Worm (Caenorhabditis elegans) whole organism, young adult: ENCODE data around the gene T19C4.5.

Experiments used
- B0019.2 ChIP-seq: fragments of 200-800 bp; sonication (Bioruptor generic); conservative IDR thresholded peaks from 2 replicates; pipeline ENCODE4 v1.3.6; 2022; ENCODE audit warnings: missing genetic modification reagents, missing genetic modification characterization, missing compliant biosample characterization
- C06A6.2 ChIP-seq: fragments of 200-800 bp; sonication (Bioruptor generic); conservative IDR thresholded peaks from 2 replicates; pipeline ENCODE4 v1.3.6; 2022; ENCODE audit warnings: missing genetic modification characterization, missing compliant biosample characterization
- D2030.7 ChIP-seq: fragments of 200-800 bp; sonication (Bioruptor generic); IDR thresholded peaks from 2 replicates; pipeline ENCODE4 v1.3.6; 2022; ENCODE audit warnings: missing genetic modification reagents, missing genetic modification characterization, missing compliant biosample characterization
- F23B12.7 ChIP-seq: sonication (generic microtip); optimal IDR thresholded peaks from 2 replicates; lab custom pipeline; 2017; ENCODE audit warnings: missing genetic modification characterization, mild to moderate bottlenecking, missing compliant biosample characterization, antibody characterized with exemption, moderate library complexity; ENCODE audit not compliant: insufficient read depth
- F33H1.4 ChIP-seq: fragments of 200-800 bp; sonication (Bioruptor generic); IDR thresholded peaks from 2 replicates; pipeline ENCODE4 v1.3.6; 2022; ENCODE audit warnings: missing genetic modification reagents, missing genetic modification characterization, missing compliant biosample characterization
- F49E8.2 ChIP-seq: sonication (generic microtip); optimal IDR thresholded peaks from 3 replicates; lab custom pipeline; 2017; ENCODE audit warnings: missing genetic modification characterization, mild to moderate bottlenecking, missing compliant biosample characterization, antibody characterized with exemption, moderate library complexity; ENCODE audit not compliant: insufficient read depth
- F52B5.7 ChIP-seq: sonication (generic microtip); optimal IDR thresholded peaks from 2 replicates; lab custom pipeline; 2016; ENCODE audit warnings: mild to moderate bottlenecking, missing genetic modification characterization, missing compliant biosample characterization
- F55B11.4 ChIP-seq: sonication (generic microtip); optimal IDR thresholded peaks from 2 replicates; lab custom pipeline; 2016; ENCODE audit warnings: missing compliant biosample characterization, missing genetic modification characterization, borderline replicate concordance; ENCODE audit not compliant: insufficient read depth
- K11D2.4 ChIP-seq: fragments of 200-800 bp; sonication (Bioruptor generic); IDR thresholded peaks from 2 replicates; pipeline ENCODE4 v1.3.6; 2022; ENCODE audit warnings: missing genetic modification reagents, missing genetic modification characterization, missing compliant biosample characterization
- Y95B8A.8 ChIP-seq: fragments of 200-800 bp; sonication (Bioruptor generic); IDR thresholded peaks from 2 replicates; pipeline ENCODE4 v1.3.6; 2022; ENCODE audit warnings: missing genetic modification reagents, missing genetic modification characterization, missing compliant biosample characterization
- aptf-2 ChIP-seq: fragments of 200-800 bp; sonication (Bioruptor generic); conservative IDR thresholded peaks from 2 replicates; pipeline ENCODE4 v1.3.6; 2022; ENCODE audit warnings: missing genetic modification reagents, missing genetic modification characterization, missing compliant biosample characterization
- athp-1 ChIP-seq: sonication (generic microtip); optimal IDR thresholded peaks from 2 replicates; lab custom pipeline; 2017; ENCODE audit warnings: mild to moderate bottlenecking, missing genetic modification characterization, missing compliant biosample characterization
- attf-3 ChIP-seq: fragments of 200-800 bp; sonication (Bioruptor generic); conservative IDR thresholded peaks from 2 replicates; pipeline ENCODE4 v1.3.6; 2022; ENCODE audit warnings: missing genetic modification reagents, missing genetic modification characterization, missing compliant biosample characterization
- attf-5 ChIP-seq: fragments of 200-800 bp; sonication (Bioruptor generic); optimal IDR thresholded peaks from 2 replicates; lab custom pipeline; 2018; ENCODE audit warnings: mild to moderate bottlenecking, missing genetic modification characterization, missing compliant biosample characterization
- attf-6 ChIP-seq: fragments of 200-800 bp; sonication (Bioruptor generic); IDR thresholded peaks from 2 replicates; pipeline ENCODE4 v1.3.6; 2022; ENCODE audit warnings: missing genetic modification reagents, missing genetic modification characterization, missing compliant biosample characterization
- bed-1 ChIP-seq: fragments of 200-800 bp; sonication (Bioruptor generic); IDR thresholded peaks from 2 replicates; pipeline ENCODE4 v1.3.6; 2022; ENCODE audit warnings: missing genetic modification reagents, missing genetic modification characterization, missing compliant biosample characterization
- bed-2 ChIP-seq: fragments of 200-800 bp; sonication (Bioruptor generic); IDR thresholded peaks from 2 replicates; pipeline ENCODE4 v1.3.6; 2022; ENCODE audit warnings: missing genetic modification reagents, missing genetic modification characterization, missing compliant biosample characterization
- ccch-3 ChIP-seq: fragments of 200-800 bp; sonication (Bioruptor generic); optimal IDR thresholded peaks from 2 replicates; lab custom pipeline; 2018; ENCODE audit warnings: mild to moderate bottlenecking, missing genetic modification characterization, missing compliant biosample characterization
- cebp-1 ChIP-seq, 2 experiments: fragments of 200-800 bp in 1 of 2; sonication (Bioruptor generic) in 1 of 2; sonication (generic microtip) in 1 of 2; IDR thresholded peaks in 1 of 2; optimal IDR thresholded peaks in 1 of 2; 2 replicates each; pipeline versions ENCODE4 v1.3.6 to Lab custom; 2017 to 2022; ENCODE audit warnings: missing compliant biosample characterization in 2 of 2, missing genetic modification characterization in 2 of 2, mild to moderate bottlenecking in 1 of 2, missing genetic modification reagents in 1 of 2, moderate library complexity in 1 of 2
- ceh-100 ChIP-seq: fragments of 200-800 bp; sonication (Bioruptor generic); IDR thresholded peaks from 2 replicates; pipeline ENCODE4 v1.3.6; 2022; ENCODE audit warnings: missing genetic modification reagents, missing genetic modification characterization, missing compliant biosample characterization
- ceh-27 ChIP-seq: fragments of 200-800 bp; sonication (Bioruptor generic); optimal IDR thresholded peaks from 2 replicates; lab custom pipeline; 2018; ENCODE audit warnings: mild to moderate bottlenecking, missing genetic modification characterization, moderate library complexity, missing compliant biosample characterization
- die-1 ChIP-seq: sonication (generic microtip); optimal IDR thresholded peaks from 2 replicates; lab custom pipeline; 2016; ENCODE audit warnings: missing genotype, mild to moderate bottlenecking, missing genetic modification characterization, missing compliant biosample characterization
- dpff-1 ChIP-seq: sonication (generic microtip); optimal IDR thresholded peaks from 2 replicates; lab custom pipeline; 2017; ENCODE audit warnings: mild to moderate bottlenecking, missing genetic modification characterization, missing compliant biosample characterization
- efl-1 ChIP-seq: fragments of 150-350 bp; optimal IDR thresholded peaks from 2 replicates; lab custom pipeline; 2014; ENCODE audit warnings: missing biosample characterization, missing genetic modification reagents, missing genetic modification characterization
- egrh-3 ChIP-seq: fragments of 200-800 bp; sonication (Bioruptor generic); IDR thresholded peaks from 2 replicates; pipeline ENCODE4 v1.3.6; 2022; ENCODE audit warnings: missing genetic modification reagents, missing genetic modification characterization, missing compliant biosample characterization
- hlh-12 ChIP-seq: sonication (generic microtip); optimal IDR thresholded peaks from 2 replicates; lab custom pipeline; 2016; ENCODE audit warnings: missing genetic modification characterization, missing compliant biosample characterization
- hmg-20 ChIP-seq: fragments of 200-800 bp; sonication (Bioruptor generic); IDR thresholded peaks from 2 replicates; pipeline ENCODE4 v1.3.6; 2022; ENCODE audit warnings: missing genetic modification reagents, missing genetic modification characterization, missing compliant biosample characterization
- lin-26 ChIP-seq: fragments of 200-800 bp; sonication (Bioruptor generic); IDR thresholded peaks from 2 replicates; pipeline ENCODE4 v1.3.6; 2022; ENCODE audit warnings: missing genetic modification reagents, missing genetic modification characterization, missing compliant biosample characterization
- lin-35 ChIP-seq, 3 experiments: fragments of 150-350 bp in 2 of 3; sonication (generic microtip) in 1 of 3; optimal IDR thresholded peaks; 2 replicates each; lab custom pipeline; 2014 to 2018; ENCODE audit warnings: missing biosample characterization in 3 of 3, missing genetic modification characterization in 3 of 3, missing genetic modification reagents in 3 of 3
- lin-40 ChIP-seq: sonication (generic microtip); optimal IDR thresholded peaks from 2 replicates; lab custom pipeline; 2016; ENCODE audit warnings: missing genetic modification characterization, mild to moderate bottlenecking, missing compliant biosample characterization, missing genotype, missing genetic modification reagents
- lin-54 ChIP-seq: fragments of 200-800 bp; sonication (Bioruptor generic); optimal IDR thresholded peaks from 2 replicates; lab custom pipeline; 2018; ENCODE audit warnings: mild to moderate bottlenecking, missing genetic modification characterization, missing compliant biosample characterization
- lir-1 ChIP-seq: fragments of 200-800 bp; sonication (Bioruptor generic); conservative IDR thresholded peaks from 2 replicates; pipeline ENCODE4 v1.3.6; 2022; ENCODE audit warnings: missing genetic modification reagents, missing genetic modification characterization, missing compliant biosample characterization
- madf-10 ChIP-seq: sonication (generic microtip); optimal IDR thresholded peaks from 2 replicates; lab custom pipeline; 2016; ENCODE audit warnings: mild to moderate bottlenecking, missing genetic modification characterization, missing compliant biosample characterization
- mcd-1 ChIP-seq: fragments of 200-800 bp; sonication (Bioruptor generic); IDR thresholded peaks from 2 replicates; pipeline ENCODE4 v1.3.6; 2022; ENCODE audit warnings: missing genetic modification reagents, missing genetic modification characterization, missing compliant biosample characterization
- mel-28 ChIP-seq: sonication (generic microtip); optimal IDR thresholded peaks from 2 replicates; lab custom pipeline; 2016; ENCODE audit warnings: borderline replicate concordance, mild to moderate bottlenecking, missing genetic modification characterization, missing compliant biosample characterization
- nfyb-1 ChIP-seq: fragments of 200-800 bp; sonication (Bioruptor generic); IDR thresholded peaks from 2 replicates; pipeline ENCODE4 v1.3.6; 2022; ENCODE audit warnings: missing genetic modification reagents, missing genetic modification characterization, missing compliant biosample characterization
- pbrm-1 ChIP-seq: fragments of 200-800 bp; sonication (Bioruptor generic); IDR thresholded peaks from 2 replicates; pipeline ENCODE4 v1.3.6; 2022; ENCODE audit warnings: missing genetic modification reagents, missing genetic modification characterization, missing compliant biosample characterization
- sdz-38 ChIP-seq: sonication (generic microtip); optimal IDR thresholded peaks from 2 replicates; lab custom pipeline; 2016; ENCODE audit warnings: missing genotype, missing genetic modification characterization, missing compliant biosample characterization
- snpc-1.3 ChIP-seq: sonication (generic microtip); optimal IDR thresholded peaks from 2 replicates; lab custom pipeline; 2017; ENCODE audit warnings: missing genetic modification characterization, mild to moderate bottlenecking, missing compliant biosample characterization, antibody characterized with exemption, moderate library complexity, missing genotype, missing genetic modification reagents; ENCODE audit not compliant: insufficient read depth
- snpc-4 ChIP-seq, 5 experiments: fragments of 150-350 bp in 1 of 5; sonication (generic microtip) in 4 of 5; optimal IDR thresholded peaks; 2 replicates each; lab custom pipeline; 2014 to 2018; ENCODE audit warnings: missing genetic modification characterization in 5 of 5, missing biosample characterization in 3 of 5, antibody characterized with exemption in 2 of 5, mild to moderate bottlenecking in 2 of 5, missing compliant biosample characterization in 2 of 5, missing genotype in 2 of 5, moderate library complexity in 2 of 5, missing genetic modification reagents in 1 of 5
- somi-1 ChIP-seq: fragments of 200-800 bp; sonication (Bioruptor generic); optimal IDR thresholded peaks from 2 replicates; lab custom pipeline; 2018; ENCODE audit warnings: mild to moderate bottlenecking, missing genetic modification characterization, missing compliant biosample characterization
- tlf-1 ChIP-seq: fragments of 200-800 bp; sonication (Bioruptor generic); optimal IDR thresholded peaks from 2 replicates; lab custom pipeline; 2018; ENCODE audit warnings: mild to moderate bottlenecking, missing genetic modification characterization, missing compliant biosample characterization
- ztf-18 ChIP-seq: sonication (generic microtip); optimal IDR thresholded peaks from 2 replicates; lab custom pipeline; 2016; ENCODE audit warnings: missing genotype, mild to moderate bottlenecking, missing genetic modification characterization, missing compliant biosample characterization
- ztf-26 ChIP-seq: sonication (generic microtip); optimal IDR thresholded peaks from 2 replicates; lab custom pipeline; 2017; ENCODE audit warnings: missing genetic modification characterization, missing compliant biosample characterization

The T19C4.5 gene

ce11 chrV:11122466-11122865 lies 49.5 kb upstream of the T19C4.5 start, which contains the start of gene mboa-2 (continued):
- TF ChIP-seq ceh-100 (GFP tag; lab: Robert Waterston, UW) (no peak), lin-35 (GFP tag; optimal IDR thresholded peaks at IDR 0.05; lab: Kevin White, UChicago) (peak in 1 of 3 experiments; percentile 48), cebp-1 (GFP tag; IDR thresholded peaks at IDR 0.05; lab: Robert Waterston, UW) (no peak), cebp-1 (tag; optimal IDR thresholded peaks at IDR 0.05; lab: Kevin White, UChicago) (peak; percentile 28), dpff-1 (peak; percentile 45), tlf-1 (GFP tag; lab: Kevin White, UChicago) (peak; percentile 10), F52B5.7 (no peak), K11D2.4 (GFP tag; lab: Robert Waterston, UW) (no peak), Y95B8A.8 (GFP tag; lab: Robert Waterston, UW) (0 out of 2 replicates have a peak, but pooled peaks have one; percentile 24), F55B11.4 (tag; lab: Kevin White, UChicago) (no peak)
- TF ChIP-seq, all 124 proteins: peak for 30

- peak; percentile 94 for TF ChIP-seq bed-2
- TF ChIP-seq nfyb-1 (GFP tag; lab: Robert Waterston, UW) = no peak
- TF ChIP-seq snpc-4 (GFP tag; optimal IDR thresholded peaks at IDR 0.05; lab: Kevin White, UChicago) = peak; percentile 29
- TF ChIP-seq snpc-4 (tag; optimal IDR thresholded peaks at IDR 0.05; lab: Kevin White, UChicago) = peak; percentile 7 to 62 (median 49)
- TF ChIP-seq C06A6.2 (GFP tag; lab: Robert Waterston, UW) = 0 out of 2 replicates have a peak, but pooled peaks have one; percentile 22
- TF ChIP-seq F49E8.2 (tag; lab: Kevin White, UChicago) = peak; percentile 0
- peak; percentile 91 for TF ChIP-seq attf-5 (GFP tag; lab: Kevin White, UChicago)
- TF ChIP-seq D2030.7 (GFP tag; lab: Robert Waterston, UW) = peak; percentile 85
- peak; percentile 62 for TF ChIP-seq aptf-2
- peak; percentile 63; the same call in 1 of the 2 replicates for TF ChIP-seq attf-3
- peak; percentile 34 for TF ChIP-seq F23B12.7 (tag; lab: Kevin White, UChicago)
- peak; percentile 67 for TF ChIP-seq lin-54 (GFP tag; lab: Kevin White, UChicago)
- TF ChIP-seq hmg-20 (GFP tag; lab: Robert Waterston, UW) = 0 out of 2 replicates have a peak, but pooled peaks have one; percentile 28
- peak; percentile 33; the same call in 1 of the 2 replicates for TF ChIP-seq lin-26
- TF ChIP-seq mel-28 (tag; lab: Kevin White, UChicago) = no peak
- peak; percentile 76 for TF ChIP-seq B0019.2 (GFP tag; lab: Robert Waterston, UW)
- peak; percentile 63; the same call in 1 of the 2 replicates for TF ChIP-seq K11D2.4 (GFP tag; lab: Robert Waterston, UW)
- TF ChIP-seq efl-1 (GFP tag; lab: Kevin White, UChicago) = peak; percentile 37
- peak; percentile 65; the same call in 1 of the 2 replicates for TF ChIP-seq lir-1 (GFP tag; lab: Robert Waterston, UW)
- TF ChIP-seq sdz-38 (tag; lab: Kevin White, UChicago) = no peak
- TF ChIP-seq lin-40 = peak; percentile 28
- TF ChIP-seq dpff-1 = no peak
- peak; percentile 68 for TF ChIP-seq madf-10 (tag; lab: Kevin White, UChicago)
- TF ChIP-seq egrh-3 (GFP tag; lab: Robert Waterston, UW) = peak; percentile 67
- no peak for TF ChIP-seq die-1
- TF ChIP-seq snpc-1.3 (tag; lab: Kevin White, UChicago) = peak; percentile 68
- peak; percentile 89 for TF ChIP-seq ceh-27 (GFP tag; lab: Kevin White, UChicago)
- TF ChIP-seq F33H1.4 (GFP tag; lab: Robert Waterston, UW) = peak; percentile 31; the same call in 1 of the 2 replicates
- no peak for TF ChIP-seq ztf-26 (tag; lab: Kevin White, UChicago)
- peak; percentile 4 for TF ChIP-seq somi-1
- no peak for TF ChIP-seq attf-6 (GFP tag; lab: Robert Waterston, UW)
- TF ChIP-seq pbrm-1 (GFP tag; lab: Robert Waterston, UW) = peak; percentile 65; the same call in 1 of the 2 replicates
- TF ChIP-seq hlh-12 = no peak
- peak; percentile 48 for TF ChIP-seq ztf-18 (tag; lab: Kevin White, UChicago)
- TF ChIP-seq ccch-3 (GFP tag; lab: Kevin White, UChicago) = peak; percentile 23
- no peak for TF ChIP-seq bed-1 (GFP tag; lab: Robert Waterston, UW)
- peak; percentile 64 for TF ChIP-seq mcd-1 (GFP tag; lab: Robert Waterston, UW)
- TF ChIP-seq athp-1 (tag; lab: Kevin White, UChicago) = peak; percentile 47
Observed at ce11 chrV:11123817-11124337, 48.1 kb upstream of the T19C4.5 start, which contains the start of the genes atp-5 and lmtr-3. Gene atp-5 (minus strand): TSS chrV:11123867. Gene lmtr-3 (plus strand): TSS chrV:11124186.
